Worm (Caenorhabditis elegans) whole organism, L2 larva: ENCODE results near the gene F13D12.8.

Experiments
- dmd-4 ChIP-seq: sonication (generic microtip); optimal IDR thresholded peaks from 2 replicates; lab custom pipeline; 2017; ENCODE audit warnings: missing biosample characterization, missing genetic modification characterization
- egl-27 ChIP-seq: sonication (generic microtip); optimal IDR thresholded peaks from 3 replicates; lab custom pipeline; 2017; ENCODE audit warnings: missing biosample characterization, missing genetic modification reagents, missing genetic modification characterization
- nhr-12 ChIP-seq: fragments of 150-350 bp; optimal IDR thresholded peaks from 2 replicates; lab custom pipeline; 2014; ENCODE audit warnings: missing biosample characterization, missing genetic modification characterization
- ztf-11 ChIP-seq: sonication (generic microtip); optimal IDR thresholded peaks from 2 replicates; lab custom pipeline; 2017; ENCODE audit warnings: missing biosample characterization, missing genetic modification characterization

ce11 chrII:11774218-11774617, 41.8 kb upstream of the F13D12.8 start, which contains the start of gene F44E5.1:
- TF ChIP-seq nhr-12 (tag; lab: Kevin White, UChicago) (no peak), ztf-11 (tag; lab: Kevin White, UChicago) (no peak), egl-27 (tag; lab: Kevin White, UChicago) (no peak), dmd-4 (tag; lab: Kevin White, UChicago) (no peak)
